Fruit fly (Drosophila melanogaster) whole organism, embryonic: ENCODE results near the gene Spn38F.

Experiments used
- CG32772 ChIP-seq: fragments of 200-800 bp; sonication (Bioruptor generic); IDR thresholded peaks from 2 replicates; pipeline ENCODE4 v1.3.6; 2022; ENCODE audit warnings: missing biosample characterization, missing genetic modification characterization
- Nf-YC ChIP-seq: fragments of 200-800 bp; optimal IDR thresholded peaks from 3 replicates; lab custom pipeline; 2019; ENCODE audit warnings: missing biosample characterization, mild to moderate bottlenecking, missing genetic modification characterization, moderate library complexity
- Usf ChIP-seq: fragments of 200-800 bp; sonication (Bioruptor generic); optimal IDR thresholded peaks from 2 replicates; lab custom pipeline; 2017; ENCODE audit warnings: missing genotype, missing biosample characterization, missing genetic modification characterization
- bowl ChIP-seq: fragments of 200-800 bp; sonication (Bioruptor generic); IDR thresholded peaks from 2 replicates; pipeline ENCODE4 v1.3.6; 2022; ENCODE audit warnings: missing biosample characterization, missing genetic modification characterization
- cato ChIP-seq: fragments of 200-800 bp; sonication (Bioruptor generic); optimal IDR thresholded peaks from 2 replicates; lab custom pipeline; 2016; ENCODE audit warnings: missing biosample characterization, missing genetic modification characterization, borderline replicate concordance
- caup ChIP-seq: fragments of 200-800 bp; sonication (Bioruptor generic); optimal IDR thresholded peaks from 3 replicates; lab custom pipeline; 2017; ENCODE audit warnings: missing biosample characterization, mild to moderate bottlenecking, missing genetic modification characterization, moderate library complexity; ENCODE audit not compliant: severe bottlenecking
- slp2 ChIP-seq: fragments of 200-800 bp; sonication (Bioruptor generic); optimal IDR thresholded peaks from 2 replicates; lab custom pipeline; 2016; ENCODE audit warnings: missing biosample characterization, missing genetic modification characterization
- zen ChIP-seq: fragments of 200-800 bp; sonication (Bioruptor generic); optimal IDR thresholded peaks from 3 replicates; lab custom pipeline; 2018; ENCODE audit warnings: missing biosample characterization, mild to moderate bottlenecking, missing genetic modification characterization, moderate library complexity
- zfh2 ChIP-seq: fragments of 200-800 bp; sonication (Bioruptor generic); optimal IDR thresholded peaks from 2 replicates; lab custom pipeline; 2016; ENCODE audit warnings: missing biosample characterization, missing genetic modification characterization

dm6 chr2L:20809229-20809628 is 28.6 kb downstream of the Spn38F start:
- no peak for TF ChIP-seq CG32772 (GFP tag; lab: Robert Waterston, UW)
- TF ChIP-seq cato (GFP tag; lab: Kevin White, UChicago) = no peak
- TF ChIP-seq slp2 = no peak
- no peak for TF ChIP-seq bowl
- TF ChIP-seq zen (tag; lab: Kevin White, UChicago) = no peak
- TF ChIP-seq Nf-YC (tag; lab: Kevin White, UChicago) = no peak
- no peak for TF ChIP-seq caup (GFP tag; lab: Kevin White, UChicago)
- no peak for TF ChIP-seq Usf
- no peak for TF ChIP-seq zfh2 (GFP tag; lab: Kevin White, UChicago)
